Worm (Caenorhabditis elegans) whole organism, L2 larva: ENCODE results near the gene lyst-1.

Experiments
- C34F6.9 ChIP-seq: fragments of 150-350 bp; optimal IDR thresholded peaks from 2 replicates; lab custom pipeline; 2014; ENCODE audit warnings: missing biosample characterization, missing genetic modification characterization
- aly-2 ChIP-seq: fragments of 150-350 bp; optimal IDR thresholded peaks from 2 replicates; lab custom pipeline; 2014; ENCODE audit warnings: missing biosample characterization, missing genetic modification characterization
- nhr-129 ChIP-seq: fragments of 150-350 bp; optimal IDR thresholded peaks from 2 replicates; lab custom pipeline; 2014; ENCODE audit warnings: missing biosample characterization, missing genetic modification characterization
- nhr-21 ChIP-seq: fragments of 150-350 bp; optimal IDR thresholded peaks from 2 replicates; lab custom pipeline; 2014; ENCODE audit warnings: missing biosample characterization, missing genetic modification characterization
- nhr-77 ChIP-seq: fragments of 150-350 bp; optimal IDR thresholded peaks from 2 replicates; lab custom pipeline; 2014; ENCODE audit warnings: missing biosample characterization, missing genetic modification characterization
- unc-62 ChIP-seq: fragments of 150-350 bp; optimal IDR thresholded peaks from 2 replicates; lab custom pipeline; 2014; ENCODE audit warnings: missing biosample characterization, missing genetic modification reagents, missing genetic modification characterization
- zag-1 ChIP-seq: fragments of 150-350 bp; optimal IDR thresholded peaks from 2 replicates; lab custom pipeline; 2014; ENCODE audit warnings: missing biosample characterization, missing genetic modification characterization
- ztf-11 ChIP-seq: sonication (generic microtip); optimal IDR thresholded peaks from 2 replicates; lab custom pipeline; 2017; ENCODE audit warnings: missing biosample characterization, missing genetic modification characterization

DNA sequence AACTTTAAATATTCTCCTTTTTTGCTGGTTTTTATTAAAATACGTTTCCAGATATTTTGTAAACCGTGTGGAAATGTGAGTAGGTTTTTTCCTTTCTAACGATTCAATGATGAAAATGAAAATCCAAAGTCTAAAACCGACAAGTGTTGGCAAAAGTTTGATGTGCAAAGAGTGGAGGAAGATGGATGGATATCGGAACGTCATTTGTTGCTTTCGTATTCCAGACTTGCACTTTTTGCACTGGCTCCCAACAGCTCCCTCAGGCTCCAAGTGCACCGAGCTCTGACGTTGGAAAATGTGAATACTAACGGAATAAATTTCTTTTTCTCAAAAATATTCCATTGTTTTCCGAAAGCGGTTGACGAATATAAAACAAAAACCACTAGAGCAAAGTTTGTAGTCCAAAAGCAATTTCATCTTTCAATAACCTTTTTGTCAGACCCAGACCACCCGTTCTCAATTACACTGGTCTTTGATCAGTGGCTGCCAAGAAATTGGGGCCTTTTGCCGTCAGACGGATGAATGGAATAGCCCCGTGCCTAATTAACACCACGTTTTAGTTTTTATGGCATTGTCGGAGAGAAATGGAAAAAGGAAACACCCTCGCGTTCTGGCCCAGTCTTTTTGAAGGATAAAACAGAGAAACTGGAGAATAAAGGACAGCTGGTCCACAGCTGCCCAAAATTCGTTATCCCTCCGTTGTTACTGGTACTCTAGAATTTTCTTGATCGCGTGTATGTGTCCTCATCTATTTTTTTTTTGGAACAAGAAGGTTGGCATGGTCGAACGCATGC is 41.9 kb upstream of the lyst-1 start:
- TF ChIP-seq nhr-21 (no peak), nhr-129 (peak; percentile 36), ztf-11 (tag; lab: Kevin White, UChicago) (no peak), aly-2 (tag; lab: Kevin White, UChicago) (no peak), nhr-77 (tag; lab: Kevin White, UChicago) (no peak), C34F6.9 (tag; lab: Kevin White, UChicago) (no peak), zag-1 (tag; lab: Kevin White, UChicago) (peak; percentile 47), unc-62 (GFP tag; lab: Kevin White, UChicago) (peak; percentile 14)
